Fruit fly (Drosophila melanogaster): ENCODE measurements around the gene CG7650.

DNA sequence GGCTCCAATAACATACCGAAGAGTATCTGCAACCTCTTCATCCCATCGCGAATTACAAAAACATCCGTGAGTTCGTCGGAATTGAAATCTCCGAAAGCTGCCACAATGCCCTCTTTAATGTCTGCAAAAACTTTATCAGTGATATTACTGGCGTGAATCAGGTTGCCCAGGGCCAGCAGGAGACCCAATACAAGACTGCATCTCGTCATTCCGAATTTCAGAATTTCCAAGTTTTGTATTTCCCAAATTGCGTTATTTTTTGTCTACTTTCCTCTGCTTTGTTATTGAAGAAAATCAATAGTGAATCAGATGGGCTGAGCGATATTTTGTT lies 47.5 kb downstream of the CG7650 start:
- TF ChIP-seq CG8478 (optimal IDR thresholded peaks at IDR 0.05): no peak
- no peak for TF ChIP-seq CTCF (optimal IDR thresholded peaks at IDR 0.05)
